Worm (Caenorhabditis elegans): ENCODE measurements around the gene F56B3.6.

ce11 chrIV:746333-746732, 41.5 kb upstream of the F56B3.6 start:
- TF ChIP-seq ZK337.2 (GFP tag; IDR thresholded peaks at IDR 0.05) (no peak), lin-38 (GFP tag; IDR thresholded peaks at IDR 0.05) (no peak), fkh-10 (GFP tag; optimal IDR thresholded peaks at IDR 0.05) (no peak), aly-2 (tag; optimal IDR thresholded peaks at IDR 0.05) (no peak), lin-15B (tag; optimal IDR thresholded peaks at IDR 0.05) (no peak), daf-8 (GFP tag; IDR thresholded peaks at IDR 0.05) (no peak), ztf-11 (tag; optimal IDR thresholded peaks at IDR 0.05) (no peak), Y5F2A.4 (GFP tag; optimal IDR thresholded peaks at IDR 0.05) (no peak), pqm-1 (tag; optimal IDR thresholded peaks at IDR 0.05) (no peak), ceh-28 (tag; optimal IDR thresholded peaks at IDR 0.05) (no peak), mdl-1 (tag; optimal IDR thresholded peaks at IDR 0.05) (no peak), hlh-30 (tag; optimal IDR thresholded peaks at IDR 0.05; ENCODE audit: insufficient read depth) (no peak)

Measured in whole organism, L4 larva.